Fruit fly (Drosophila melanogaster) whole organism, embryonic: Measurements from ENCODE around the gene CG31960.

Experiments
- Abd-B ChIP-seq: fragments of 200-800 bp; sonication (Bioruptor generic); optimal IDR thresholded peaks from 2 replicates; lab custom pipeline; 2018; ENCODE audit warnings: missing biosample characterization, mild to moderate bottlenecking, missing genetic modification characterization, moderate library complexity
- Atf3 ChIP-seq: fragments of 200-800 bp; sonication (Bioruptor generic); optimal IDR thresholded peaks from 3 replicates; lab custom pipeline; 2016; ENCODE audit warnings: missing biosample characterization, missing genetic modification characterization
- Atf6 ChIP-seq: fragments of 200-800 bp; sonication (Bioruptor generic); IDR thresholded peaks from 2 replicates; pipeline ENCODE4 v1.3.6; 2022; ENCODE audit warnings: missing biosample characterization, missing genetic modification characterization
- CG10267 ChIP-seq: fragments of 200-800 bp; sonication (Bioruptor generic); optimal IDR thresholded peaks from 2 replicates; lab custom pipeline; 2018; ENCODE audit warnings: missing biosample characterization, mild to moderate bottlenecking, missing genetic modification characterization, moderate library complexity
- CG10366 ChIP-seq: fragments of 200-800 bp; sonication (Bioruptor generic); IDR thresholded peaks from 2 replicates; pipeline ENCODE4 v1.3.6; 2022; ENCODE audit warnings: missing biosample characterization, missing genetic modification characterization
- CG11723 ChIP-seq: fragments of 200-800 bp; sonication (Bioruptor generic); optimal IDR thresholded peaks from 2 replicates; lab custom pipeline; 2017; ENCODE audit warnings: missing biosample characterization, mild to moderate bottlenecking, missing genetic modification characterization
- CG14050 ChIP-seq: fragments of 200-800 bp; sonication (Bioruptor generic); IDR thresholded peaks from 3 replicates; pipeline ENCODE4 v1.3.6; 2022; ENCODE audit warnings: missing biosample characterization, missing genetic modification characterization
- CG14667 ChIP-seq: fragments of 200-800 bp; sonication (Bioruptor generic); IDR thresholded peaks from 2 replicates; pipeline ENCODE4 v1.3.6; 2022; ENCODE audit warnings: missing biosample characterization, missing genetic modification characterization
- CG17829 ChIP-seq: fragments of 200-800 bp; optimal IDR thresholded peaks from 2 replicates; lab custom pipeline; 2019; ENCODE audit warnings: missing biosample characterization, mild to moderate bottlenecking, missing genetic modification characterization, moderate library complexity
- CG18262 ChIP-seq: fragments of 200-800 bp; optimal IDR thresholded peaks from 3 replicates; lab custom pipeline; 2019; ENCODE audit warnings: missing biosample characterization, mild to moderate bottlenecking, missing genetic modification characterization, moderate library complexity
- CG2120 ChIP-seq: fragments of 200-800 bp; sonication (Bioruptor generic); optimal IDR thresholded peaks from 3 replicates; lab custom pipeline; 2016; ENCODE audit warnings: missing biosample characterization, missing genetic modification characterization
- CG31388 ChIP-seq: fragments of 200-800 bp; sonication (Bioruptor generic); optimal IDR thresholded peaks from 2 replicates; lab custom pipeline; 2016; ENCODE audit warnings: missing biosample characterization, missing genetic modification characterization
- CG4328 ChIP-seq: fragments of 200-800 bp; sonication (Bioruptor generic); optimal IDR thresholded peaks from 3 replicates; lab custom pipeline; 2017; ENCODE audit warnings: missing biosample characterization, missing genetic modification reagents, missing genetic modification characterization
- CG6272 ChIP-seq: fragments of 200-800 bp; sonication (Bioruptor generic); IDR thresholded peaks from 2 replicates; pipeline ENCODE4 v1.3.6; 2022; ENCODE audit warnings: missing biosample characterization, missing genetic modification characterization
- CG6654 ChIP-seq: fragments of 200-800 bp; sonication (Bioruptor generic); optimal IDR thresholded peaks from 2 replicates; lab custom pipeline; 2017; ENCODE audit warnings: missing biosample characterization, mild to moderate bottlenecking, missing genetic modification characterization
- CG7745 ChIP-seq: fragments of 200-800 bp; sonication (Bioruptor generic); optimal IDR thresholded peaks from 2 replicates; lab custom pipeline; 2018; ENCODE audit warnings: missing biosample characterization, mild to moderate bottlenecking, missing genetic modification characterization, moderate library complexity
- CG8765 ChIP-seq: fragments of 200-800 bp; sonication (Bioruptor generic); IDR thresholded peaks from 2 replicates; pipeline ENCODE4 v1.3.6; 2022; ENCODE audit warnings: missing biosample characterization, missing genetic modification characterization
- CG9609 ChIP-seq: fragments of 200-800 bp; sonication (Bioruptor generic); optimal IDR thresholded peaks from 3 replicates; lab custom pipeline; 2016; ENCODE audit warnings: missing biosample characterization, missing genetic modification characterization
- D19A ChIP-seq: fragments of 200-800 bp; optimal IDR thresholded peaks from 3 replicates; lab custom pipeline; 2019; ENCODE audit warnings: missing biosample characterization, mild to moderate bottlenecking, missing genetic modification characterization, moderate library complexity
- HLH3B ChIP-seq: fragments of 200-800 bp; sonication (Bioruptor generic); IDR thresholded peaks from 2 replicates; pipeline ENCODE4 v1.3.6; 2022; ENCODE audit warnings: missing biosample characterization, missing genetic modification characterization
- HLH54F ChIP-seq: fragments of 200-800 bp; sonication (Bioruptor generic); optimal IDR thresholded peaks from 3 replicates; lab custom pipeline; 2016; ENCODE audit warnings: missing biosample characterization, missing genetic modification characterization
- NFAT ChIP-seq: fragments of 200-800 bp; sonication (Bioruptor generic); IDR thresholded peaks from 2 replicates; pipeline ENCODE4 v1.3.6; 2022; ENCODE audit warnings: missing biosample characterization, missing genetic modification characterization
- Nf-YB ChIP-seq: fragments of 200-800 bp; sonication (Bioruptor generic); optimal IDR thresholded peaks from 3 replicates; lab custom pipeline; 2019; ENCODE audit warnings: missing biosample characterization, mild to moderate bottlenecking, missing genetic modification characterization, moderate library complexity
- Oli ChIP-seq: fragments of 200-800 bp; sonication (Bioruptor generic); optimal IDR thresholded peaks from 2 replicates; lab custom pipeline; 2018; ENCODE audit warnings: missing biosample characterization, mild to moderate bottlenecking, missing genetic modification characterization, moderate library complexity
- PHDP ChIP-seq: fragments of 200-800 bp; sonication (Bioruptor generic); optimal IDR thresholded peaks from 3 replicates; lab custom pipeline; 2018; ENCODE audit warnings: missing biosample characterization, mild to moderate bottlenecking, missing genetic modification characterization, moderate library complexity
- Rx ChIP-seq: fragments of 200-800 bp; sonication (Bioruptor generic); IDR thresholded peaks from 2 replicates; pipeline ENCODE4 v1.3.6; 2022; ENCODE audit warnings: missing biosample characterization, missing genetic modification characterization
- Sox102F ChIP-seq: fragments of 200-800 bp; sonication (Bioruptor generic); optimal IDR thresholded peaks from 2 replicates; lab custom pipeline; 2018; ENCODE audit warnings: missing biosample characterization, mild to moderate bottlenecking, missing genetic modification characterization, moderate library complexity
- Stat92E ChIP-seq, 3 experiments: fragments of >200 bp in 2 of 3; fragments of 200-800 bp in 1 of 3; sonication (Bioruptor generic) in 1 of 3; optimal IDR thresholded peaks; 2 replicates each; lab custom pipeline; 2017 to 2019; ENCODE audit warnings: missing biosample characterization in 3 of 3, missing genetic modification characterization in 3 of 3, mild to moderate bottlenecking in 1 of 3, moderate library complexity in 1 of 3
- aop ChIP-seq: fragments of 200-800 bp; sonication (Bioruptor generic); IDR thresholded peaks from 2 replicates; pipeline ENCODE4 v1.3.6; 2022; ENCODE audit warnings: missing biosample characterization, missing genetic modification characterization
- cato ChIP-seq: fragments of 200-800 bp; sonication (Bioruptor generic); optimal IDR thresholded peaks from 2 replicates; lab custom pipeline; 2016; ENCODE audit warnings: missing biosample characterization, missing genetic modification characterization, borderline replicate concordance
- chif ChIP-seq, 2 experiments: fragments of 200-800 bp; sonication (Bioruptor generic); optimal IDR thresholded peaks; 3 replicates each; lab custom pipeline; 2016; ENCODE audit warnings: missing biosample characterization in 2 of 2, missing genetic modification characterization in 2 of 2
- crp ChIP-seq, 2 experiments: fragments of 200-800 bp; sonication (Bioruptor generic); optimal IDR thresholded peaks; 2 replicates in 1 of 2; 3 replicates in 1 of 2; lab custom pipeline; 2017; ENCODE audit warnings: missing biosample characterization in 2 of 2, missing genetic modification characterization in 2 of 2, mild to moderate bottlenecking in 1 of 2, moderate library complexity in 1 of 2
- eve ChIP-seq, 2 experiments: fragments of >200 bp; optimal IDR thresholded peaks; 2 replicates each; lab custom pipeline; 2017; ENCODE audit warnings: missing biosample characterization in 2 of 2, missing genetic modification characterization in 2 of 2
- fd102C ChIP-seq: fragments of 200-800 bp; sonication (Bioruptor generic); optimal IDR thresholded peaks from 2 replicates; lab custom pipeline; 2018; ENCODE audit warnings: missing biosample characterization, mild to moderate bottlenecking, missing genetic modification characterization, moderate library complexity
- grau ChIP-seq: fragments of 200-800 bp; optimal IDR thresholded peaks from 3 replicates; lab custom pipeline; 2019; ENCODE audit warnings: missing biosample characterization, mild to moderate bottlenecking, missing genetic modification characterization, moderate library complexity
- ham ChIP-seq: fragments of 200-800 bp; sonication (Bioruptor generic); IDR thresholded peaks from 2 replicates; pipeline ENCODE4 v1.3.6; 2022; ENCODE audit warnings: missing biosample characterization, missing genetic modification characterization
- lab ChIP-seq: fragments of 200-800 bp; sonication (Bioruptor generic); optimal IDR thresholded peaks from 3 replicates; lab custom pipeline; 2017; ENCODE audit warnings: missing biosample characterization, missing genetic modification characterization, mild to moderate bottlenecking, moderate library complexity, missing genetic modification reagents
- nau ChIP-seq: fragments of 200-800 bp; sonication (Bioruptor generic); optimal IDR thresholded peaks from 3 replicates; lab custom pipeline; 2017; ENCODE audit warnings: missing biosample characterization, mild to moderate bottlenecking, missing genetic modification characterization, missing genetic modification reagents
- otp ChIP-seq: fragments of 200-800 bp; sonication (Bioruptor generic); IDR thresholded peaks from 3 replicates; pipeline ENCODE4, ENCODE4 v1.3.6; 2022; ENCODE audit warnings: missing biosample characterization, missing genetic modification characterization
- repo ChIP-seq: fragments of 200-800 bp; sonication (Bioruptor generic); optimal IDR thresholded peaks from 2 replicates; lab custom pipeline; 2016; ENCODE audit warnings: missing biosample characterization, missing genetic modification characterization
- run ChIP-seq: fragments of 200-800 bp; sonication (Bioruptor generic); optimal IDR thresholded peaks from 3 replicates; lab custom pipeline; 2018; ENCODE audit warnings: missing biosample characterization, mild to moderate bottlenecking, missing genetic modification characterization
- sd ChIP-seq: fragments of 200-800 bp; sonication (Bioruptor generic); optimal IDR thresholded peaks from 3 replicates; lab custom pipeline; 2018; ENCODE audit warnings: missing biosample characterization, mild to moderate bottlenecking, missing genetic modification characterization, moderate library complexity
- shn ChIP-seq: fragments of 200-800 bp; sonication (Bioruptor generic); optimal IDR thresholded peaks from 3 replicates; lab custom pipeline; 2016; ENCODE audit warnings: missing biosample characterization, missing genetic modification characterization
- sisA ChIP-seq: fragments of 200-800 bp; sonication (Bioruptor generic); IDR thresholded peaks from 2 replicates; pipeline ENCODE4 v1.3.6; 2022; ENCODE audit warnings: missing biosample characterization, missing genetic modification characterization
- slp2 ChIP-seq: fragments of 200-800 bp; sonication (Bioruptor generic); optimal IDR thresholded peaks from 2 replicates; lab custom pipeline; 2016; ENCODE audit warnings: missing biosample characterization, missing genetic modification characterization
- tgo ChIP-seq: fragments of 200-800 bp; sonication (Bioruptor generic); IDR thresholded peaks from 3 replicates; pipeline ENCODE4 v1.3.6; 2022; ENCODE audit warnings: missing biosample characterization, missing genetic modification characterization
- trh ChIP-seq: fragments of 200-800 bp; sonication (Bioruptor generic); optimal IDR thresholded peaks from 2 replicates; lab custom pipeline; 2016; ENCODE audit warnings: missing biosample characterization, missing genetic modification characterization
- vnd ChIP-seq: fragments of 200-800 bp; sonication (Bioruptor generic); IDR thresholded peaks from 3 replicates; pipeline ENCODE4 v1.3.6; 2022; ENCODE audit warnings: missing biosample characterization, missing genetic modification characterization; ENCODE audit not compliant: partially characterized antibody
- wdn ChIP-seq: fragments of 200-800 bp; sonication (Bioruptor generic); IDR thresholded peaks from 2 replicates; pipeline ENCODE4 v1.3.6; 2022; ENCODE audit warnings: missing biosample characterization, missing genetic modification characterization

CG31960 gene

DNA sequence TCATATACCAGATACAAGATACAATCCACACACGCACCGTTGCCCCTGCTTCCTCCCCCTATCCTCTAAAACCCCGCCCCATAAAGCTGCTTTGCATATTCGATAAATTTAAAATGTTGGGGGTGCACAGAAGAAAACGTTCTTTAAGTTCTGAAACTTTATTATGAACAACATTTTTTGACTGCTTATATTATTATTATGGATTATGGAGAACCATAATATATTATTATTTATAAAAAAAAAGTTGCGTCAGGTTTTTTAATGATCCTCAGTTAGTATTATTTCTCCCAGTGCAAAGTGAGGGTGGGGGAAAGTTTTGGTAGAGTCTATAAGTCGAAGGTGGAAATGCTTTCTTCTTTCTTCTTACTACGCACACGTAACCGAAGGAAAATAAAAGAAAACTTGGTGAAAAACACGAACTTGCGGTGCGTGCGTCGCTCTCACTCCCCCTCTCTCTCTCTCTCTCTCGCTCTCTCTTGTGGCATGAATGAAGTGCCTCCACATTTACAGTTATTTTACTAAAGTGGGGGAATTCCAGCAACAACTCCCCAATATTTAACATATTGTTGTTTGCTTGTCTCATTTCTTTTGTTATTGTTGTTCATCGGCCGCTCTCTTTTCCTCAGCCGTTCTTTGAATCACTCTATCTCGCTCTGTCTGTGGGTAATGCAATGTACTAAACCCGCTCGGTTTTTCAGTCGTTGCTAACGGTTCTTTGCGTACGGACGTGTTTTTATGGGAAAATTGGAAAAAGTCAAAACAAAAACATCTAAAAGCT, 4.7 kb downstream of the CG31960 start (continued):
- peak; percentile 65 for TF ChIP-seq cato
- no peak for TF ChIP-seq CG7745 (tag; lab: Kevin White, UChicago)
- peak; percentile 84 for TF ChIP-seq sd
- TF ChIP-seq CG11723 (GFP tag; lab: Kevin White, UChicago) = peak; percentile 69
- TF ChIP-seq CG14667 = peak; percentile 75
- peak; percentile 13 for TF ChIP-seq CG31388 (GFP tag; lab: Kevin White, UChicago)
- TF ChIP-seq Nf-YB (GFP tag; lab: Kevin White, UChicago) = peak; percentile 59
- TF ChIP-seq wdn (GFP tag; lab: Robert Waterston, UW) = no peak
- no peak for TF ChIP-seq nau (GFP tag; lab: Kevin White, UChicago)
- no peak for TF ChIP-seq CG9609 (GFP tag; lab: Kevin White, UChicago)
- TF ChIP-seq CG2120 = no peak
- 0 out of 2 replicates have a peak, but pooled peaks have one; percentile 10 for TF ChIP-seq CG8765 (GFP tag; lab: Robert Waterston, UW)
- TF ChIP-seq Atf3 (GFP tag; lab: Kevin White, UChicago) = no peak
- TF ChIP-seq aop (GFP tag; lab: Robert Waterston, UW) = no peak
- peak; percentile 44 for TF ChIP-seq CG4328 (GFP tag; lab: Kevin White, UChicago)
- TF ChIP-seq NFAT (GFP tag; lab: Robert Waterston, UW) = no peak
- peak; percentile 73; the same call in 2 of the 3 replicates for TF ChIP-seq otp (GFP tag; lab: Robert Waterston, UW)
- TF ChIP-seq Rx (GFP tag; lab: Robert Waterston, UW) = peak; percentile 55
- TF ChIP-seq chif (GFP tag; optimal IDR thresholded peaks at IDR 0.05; lab: Kevin White, UChicago) = peak; percentile 2 to 36
- peak; percentile 91 for TF ChIP-seq HLH3B (GFP tag; lab: Robert Waterston, UW)
- TF ChIP-seq trh (GFP tag; lab: Kevin White, UChicago) = peak; percentile 30
- TF ChIP-seq eve (GFP tag; optimal IDR thresholded peaks at IDR 0.05; lab: Kevin White, UChicago) = peak in 1 of 2 experiments; percentile 17
- no peak for TF ChIP-seq fd102C (GFP tag; lab: Kevin White, UChicago)
- TF ChIP-seq Oli (tag; lab: Kevin White, UChicago) = peak; percentile 83
- TF ChIP-seq vnd (GFP tag; lab: Robert Waterston, UW) = no peak
- peak; percentile 42 for TF ChIP-seq CG6654 (GFP tag; lab: Kevin White, UChicago)
- peak; percentile 81 for TF ChIP-seq grau (tag; lab: Kevin White, UChicago)
- TF ChIP-seq Abd-B = peak; percentile 75
- peak; percentile 82 for TF ChIP-seq tgo
- peak; percentile 38; the same call in 1 of the 2 replicates for TF ChIP-seq Atf6 (GFP tag; lab: Robert Waterston, UW)
- peak; percentile 51 for TF ChIP-seq run (tag; lab: Kevin White, UChicago)
- TF ChIP-seq PHDP (tag; lab: Kevin White, UChicago) = peak; percentile 92
- peak in 1 of 2 experiments; percentile 11 for TF ChIP-seq crp (GFP tag; optimal IDR thresholded peaks at IDR 0.05; lab: Kevin White, UChicago)
- no peak for TF ChIP-seq ham (GFP tag; lab: Robert Waterston, UW)
- TF ChIP-seq Sox102F (GFP tag; lab: Kevin White, UChicago) = peak; percentile 96
- peak; percentile 84 for TF ChIP-seq CG10267
- TF ChIP-seq shn = no peak
- TF ChIP-seq slp2 = no peak
- peak; percentile 94 for TF ChIP-seq CG18262 (tag; lab: Kevin White, UChicago)
- TF ChIP-seq CG14050 = peak; percentile 63
- peak; percentile 71 for TF ChIP-seq CG10366 (GFP tag; lab: Robert Waterston, UW)
- peak; percentile 90 for TF ChIP-seq CG17829 (tag; lab: Kevin White, UChicago)
- TF ChIP-seq CG6272 = peak; percentile 70
- TF ChIP-seq repo = no peak
- peak; percentile 89 for TF ChIP-seq D19A (tag; lab: Kevin White, UChicago)
- no peak for TF ChIP-seq HLH54F (GFP tag; lab: Kevin White, UChicago)
- TF ChIP-seq sisA (GFP tag; lab: Robert Waterston, UW) = peak; percentile 91
- peak; percentile 66 for TF ChIP-seq lab (GFP tag; lab: Kevin White, UChicago)
- peak in 1 of 3 experiments; percentile 88 for TF ChIP-seq Stat92E (GFP tag; optimal IDR thresholded peaks at IDR 0.05; lab: Kevin White, UChicago)
